Fruit fly (Drosophila melanogaster) whole organism, prepupa: ENCODE results near the gene CG15571.
A peak's percentile ranks its signal among the peaks of the same experiment; 100 is the strongest.

Source experiments
- Blimp-1 ChIP-seq: fragments of 200-800 bp; sonication (Bioruptor generic); optimal IDR thresholded peaks from 3 replicates; lab custom pipeline; 2017; ENCODE audit warnings: missing biosample characterization, missing genetic modification characterization, mild to moderate bottlenecking, moderate library complexity, missing genetic modification reagents
- CG10631 ChIP-seq: fragments of 200-800 bp; sonication (Bioruptor generic); optimal IDR thresholded peaks from 2 replicates; lab custom pipeline; 2016; ENCODE audit warnings: missing biosample characterization, missing genetic modification characterization
- CG11294 ChIP-seq: fragments of 200-800 bp; sonication (Bioruptor generic); IDR thresholded peaks from 2 replicates; pipeline ENCODE4 v1.3.6; 2022; ENCODE audit warnings: missing biosample characterization, missing genetic modification characterization
- CG11902 ChIP-seq: fragments of 200-800 bp; sonication (Bioruptor generic); optimal IDR thresholded peaks from 3 replicates; lab custom pipeline; 2016; ENCODE audit warnings: missing biosample characterization, missing genetic modification characterization
- CG15336 ChIP-seq: fragments of 200-800 bp; sonication (Bioruptor generic); IDR thresholded peaks from 2 replicates; pipeline ENCODE4 v1.3.6; 2022; ENCODE audit warnings: missing biosample characterization, missing genetic modification characterization
- CG1621 ChIP-seq: fragments of 200-800 bp; sonication (Bioruptor generic); optimal IDR thresholded peaks from 3 replicates; lab custom pipeline; 2018; ENCODE audit warnings: missing biosample characterization, mild to moderate bottlenecking, missing genetic modification characterization
- CG16779 ChIP-seq: fragments of 200-800 bp; sonication (Bioruptor generic); optimal IDR thresholded peaks from 3 replicates; lab custom pipeline; 2017; ENCODE audit warnings: missing biosample characterization, mild to moderate bottlenecking, missing genetic modification characterization
- CG34406 ChIP-seq: fragments of 200-800 bp; sonication (Bioruptor generic); optimal IDR thresholded peaks from 3 replicates; lab custom pipeline; 2016; ENCODE audit warnings: missing biosample characterization, missing genetic modification characterization
- CG3919 ChIP-seq: fragments of 200-800 bp; sonication (Bioruptor generic); optimal IDR thresholded peaks from 3 replicates; lab custom pipeline; 2016; ENCODE audit warnings: missing biosample characterization, missing genetic modification characterization
- CG6163 ChIP-seq: fragments of 200-800 bp; sonication (Bioruptor generic); IDR thresholded peaks from 3 replicates; pipeline ENCODE4 v1.3.6; 2022; ENCODE audit warnings: missing biosample characterization, missing genetic modification characterization
- CG6276 ChIP-seq: fragments of 200-800 bp; sonication (Bioruptor generic); optimal IDR thresholded peaks from 2 replicates; lab custom pipeline; 2017; ENCODE audit warnings: missing biosample characterization, mild to moderate bottlenecking, missing genetic modification characterization
- CG6792 ChIP-seq: fragments of 200-800 bp; sonication (Bioruptor generic); optimal IDR thresholded peaks from 3 replicates; lab custom pipeline; 2016; ENCODE audit warnings: missing biosample characterization, missing genetic modification characterization
- CG6854 ChIP-seq: fragments of 200-800 bp; sonication (Bioruptor generic); optimal IDR thresholded peaks from 2 replicates; lab custom pipeline; 2017; ENCODE audit warnings: missing biosample characterization, mild to moderate bottlenecking, missing genetic modification characterization
- CG7368 ChIP-seq: fragments of 200-800 bp; sonication (Bioruptor generic); optimal IDR thresholded peaks from 3 replicates; lab custom pipeline; 2016; ENCODE audit warnings: missing biosample characterization, missing genetic modification characterization
- CG8119 ChIP-seq: fragments of 200-800 bp; sonication (Bioruptor generic); IDR thresholded peaks from 3 replicates; pipeline ENCODE4 v1.3.6; 2022; ENCODE audit warnings: missing biosample characterization, missing genetic modification characterization
- CG9139 ChIP-seq: fragments of 200-800 bp; sonication (Bioruptor generic); optimal IDR thresholded peaks from 3 replicates; lab custom pipeline; 2017; ENCODE audit warnings: missing biosample characterization, mild to moderate bottlenecking, missing genetic modification characterization
- Eip75B ChIP-seq: fragments of 200-800 bp; sonication (Bioruptor generic); optimal IDR thresholded peaks from 3 replicates; lab custom pipeline; 2016; ENCODE audit warnings: missing biosample characterization, missing genetic modification characterization
- Eip78C ChIP-seq: fragments of 200-800 bp; sonication (Bioruptor generic); peaks from one replicate; lab custom pipeline; 2016; ENCODE audit warnings: missing biosample characterization, missing genetic modification characterization
- Eip93F ChIP-seq: fragments of 200-800 bp; sonication (Bioruptor generic); optimal IDR thresholded peaks from 2 replicates; lab custom pipeline; 2016; ENCODE audit warnings: missing biosample characterization, mild to moderate bottlenecking, missing genetic modification characterization
- Ets21C ChIP-seq: fragments of 200-800 bp; sonication (Bioruptor generic); optimal IDR thresholded peaks from 3 replicates; lab custom pipeline; 2016; ENCODE audit warnings: missing biosample characterization, missing genetic modification characterization
- Ets96B ChIP-seq: fragments of 200-800 bp; optimal IDR thresholded peaks from 2 replicates; lab custom pipeline; 2019; ENCODE audit warnings: missing biosample characterization, mild to moderate bottlenecking, missing genetic modification characterization, moderate library complexity
- Gug ChIP-seq: fragments of 200-800 bp; sonication (Bioruptor generic); IDR thresholded peaks from 2 replicates; pipeline ENCODE4 v1.3.6; 2022; ENCODE audit warnings: missing biosample characterization, missing genetic modification characterization
- Hr38 ChIP-seq: sonication (Bioruptor generic); optimal IDR thresholded peaks from 2 replicates; lab custom pipeline; 2016; ENCODE audit warnings: missing biosample characterization, missing genetic modification characterization
- Hr4 ChIP-seq: fragments of 200-800 bp; sonication (Bioruptor generic); optimal IDR thresholded peaks from 3 replicates; lab custom pipeline; 2016; ENCODE audit warnings: missing biosample characterization, missing genetic modification characterization
- Lpt ChIP-seq: fragments of 200-800 bp; sonication (Bioruptor generic); optimal IDR thresholded peaks from 3 replicates; lab custom pipeline; 2016; ENCODE audit warnings: missing biosample characterization, missing genetic modification characterization
- Met ChIP-seq: fragments of 200-800 bp; sonication (Bioruptor generic); optimal IDR thresholded peaks from 3 replicates; lab custom pipeline; 2016; ENCODE audit warnings: missing biosample characterization, missing genetic modification characterization
- OdsH ChIP-seq: fragments of 200-800 bp; sonication (Bioruptor generic); optimal IDR thresholded peaks from 3 replicates; lab custom pipeline; 2016; ENCODE audit warnings: missing biosample characterization, missing genetic modification characterization
- Smox ChIP-seq: fragments of 200-800 bp; sonication (Bioruptor generic); optimal IDR thresholded peaks from 3 replicates; lab custom pipeline; 2016; ENCODE audit warnings: missing biosample characterization, missing genetic modification characterization
- Sox102F ChIP-seq: fragments of 200-800 bp; sonication (Bioruptor generic); optimal IDR thresholded peaks from 2 replicates; lab custom pipeline; 2016; ENCODE audit warnings: missing biosample characterization, mild to moderate bottlenecking, missing genetic modification characterization
- Sox14 ChIP-seq: fragments of 200-800 bp; sonication (Bioruptor generic); optimal IDR thresholded peaks from 3 replicates; lab custom pipeline; 2016; ENCODE audit warnings: missing biosample characterization, missing genetic modification characterization
- Sox15 ChIP-seq: fragments of 200-800 bp; sonication (Bioruptor generic); optimal IDR thresholded peaks from 3 replicates; lab custom pipeline; 2016; ENCODE audit warnings: missing biosample characterization, missing genetic modification characterization
- acj6 ChIP-seq: fragments of 200-800 bp; sonication (Bioruptor generic); optimal IDR thresholded peaks from 3 replicates; lab custom pipeline; 2016; ENCODE audit warnings: missing biosample characterization, missing genetic modification characterization
- cyc ChIP-seq: fragments of 200-800 bp; sonication (Bioruptor generic); optimal IDR thresholded peaks from 3 replicates; lab custom pipeline; 2016; ENCODE audit warnings: missing biosample characterization, missing genetic modification characterization
- dac ChIP-seq: fragments of 200-800 bp; sonication (Bioruptor generic); optimal IDR thresholded peaks from 2 replicates; lab custom pipeline; 2017; ENCODE audit warnings: missing biosample characterization, mild to moderate bottlenecking, missing genetic modification characterization
- eg ChIP-seq: fragments of 200-800 bp; sonication (Bioruptor generic); IDR thresholded peaks from 3 replicates; pipeline ENCODE4 v1.3.6; 2022; ENCODE audit warnings: missing biosample characterization, missing genetic modification characterization
- fd85E ChIP-seq: fragments of 200-800 bp; sonication (Bioruptor generic); optimal IDR thresholded peaks from 3 replicates; lab custom pipeline; 2016; ENCODE audit warnings: missing biosample characterization, missing genetic modification characterization
- fkh ChIP-seq: fragments of 200-800 bp; sonication (Bioruptor generic); optimal IDR thresholded peaks from 3 replicates; lab custom pipeline; 2017; ENCODE audit warnings: missing biosample characterization, mild to moderate bottlenecking, missing genetic modification characterization, moderate library complexity
- net ChIP-seq: fragments of 200-800 bp; sonication (Bioruptor generic); optimal IDR thresholded peaks from 3 replicates; lab custom pipeline; 2016; ENCODE audit warnings: missing biosample characterization, missing genetic modification characterization
- pdm3 ChIP-seq: fragments of 200-800 bp; sonication (Bioruptor generic); optimal IDR thresholded peaks from 3 replicates; lab custom pipeline; 2016; ENCODE audit warnings: missing biosample characterization, missing genetic modification characterization
- svp ChIP-seq: fragments of 200-800 bp; sonication (Bioruptor generic); peaks from one replicate; lab custom pipeline; 2016; ENCODE audit warnings: missing biosample characterization, missing genetic modification characterization

CG15571 gene

dm6 chrX:4262661-4263060 is 45.5 kb upstream of the CG15571 start (continued):
- TF ChIP-seq Lpt (GFP tag; lab: Kevin White, UChicago), result no peak
- peak; percentile 27 for TF ChIP-seq acj6
- TF ChIP-seq CG6854, result no peak
- TF ChIP-seq OdsH (GFP tag; lab: Kevin White, UChicago), result peak; percentile 34
- TF ChIP-seq fkh (GFP tag; lab: Kevin White, UChicago), result no peak
- TF ChIP-seq Eip75B, result peak; percentile 22
- peak; percentile 0 for TF ChIP-seq CG11902 (GFP tag; lab: Kevin White, UChicago)
- TF ChIP-seq pdm3 (GFP tag; lab: Kevin White, UChicago), result peak; percentile 38
- TF ChIP-seq Blimp-1, result no peak
- peak; percentile 14 for TF ChIP-seq Sox15 (GFP tag; lab: Kevin White, UChicago)
- TF ChIP-seq fd85E (GFP tag; lab: Kevin White, UChicago), result no peak
- peak; percentile 60 for TF ChIP-seq CG6163 (GFP tag; lab: Robert Waterston, UW)
- TF ChIP-seq cyc (GFP tag; lab: Kevin White, UChicago), result peak; percentile 47
- peak; percentile 39 for TF ChIP-seq CG1621 (tag; lab: Kevin White, UChicago)
- TF ChIP-seq Ets96B (tag; lab: Kevin White, UChicago), result peak; percentile 42
- TF ChIP-seq eg, result peak; percentile 62; the same call in 2 of the 3 replicates
- TF ChIP-seq Eip93F, result no peak
- TF ChIP-seq CG6276, result no peak
- peak; percentile 39 for TF ChIP-seq CG7368 (GFP tag; lab: Kevin White, UChicago)

- TF ChIP-seq CG8119 (GFP tag; lab: Robert Waterston, UW), result no peak
- TF ChIP-seq Gug, result no peak
- no peak for TF ChIP-seq Blimp-1
- TF ChIP-seq CG16779 (tag; lab: Kevin White, UChicago), result no peak
- no peak for TF ChIP-seq CG34406
- TF ChIP-seq Ets21C (GFP tag; lab: Kevin White, UChicago), result no peak
- no peak for TF ChIP-seq dac
- no peak for TF ChIP-seq CG15336 (GFP tag; lab: Robert Waterston, UW)
- no peak for TF ChIP-seq Hr38 (GFP tag; lab: Kevin White, UChicago)
- no peak for TF ChIP-seq Hr4 (GFP tag; lab: Kevin White, UChicago)
- no peak for TF ChIP-seq Eip93F
Observed at dm6 chrX:4252690-4253089, 35.5 kb upstream of the CG15571 start, which contains the start of gene CG15576. Gene CG15576, minus strand, starts transcription at chrX:4252790.

- TF ChIP-seq Sox102F, result no peak
- TF ChIP-seq CG9139 (GFP tag; lab: Kevin White, UChicago), result no peak
- no peak for TF ChIP-seq CG6163 (GFP tag; lab: Robert Waterston, UW)
- TF ChIP-seq CG11902 (GFP tag; lab: Kevin White, UChicago), result no peak
- TF ChIP-seq CG6854, result no peak
- no peak for TF ChIP-seq OdsH (GFP tag; lab: Kevin White, UChicago)
- TF ChIP-seq CG1621 (tag; lab: Kevin White, UChicago), result no peak
- TF ChIP-seq net, result no peak
- TF ChIP-seq Smox, result no peak
- TF ChIP-seq, all 60 proteins: peak for 0
Observed at dm6 chrX:4248077-4248476, 30.9 kb upstream of the CG15571 start, which contains the start of gene CG43135. Gene CG43135, plus strand, starts transcription at chrX:4248377.

- TF ChIP-seq svp (GFP tag; lab: Kevin White, UChicago) (no peak), fd85E (GFP tag; lab: Kevin White, UChicago) (no peak), Sox14 (GFP tag; lab: Kevin White, UChicago) (no peak), Met (GFP tag; lab: Kevin White, UChicago) (no peak), Eip78C (GFP tag; lab: Kevin White, UChicago) (no peak), Sox102F (no peak), CG7368 (GFP tag; lab: Kevin White, UChicago) (no peak), CG11294 (no peak), fkh (GFP tag; lab: Kevin White, UChicago) (no peak), CG10631 (GFP tag; lab: Kevin White, UChicago) (no peak), CG6854 (no peak), Eip93F (no peak), Ets96B (tag; lab: Kevin White, UChicago) (no peak), CG3919 (GFP tag; lab: Kevin White, UChicago) (no peak), Sox15 (GFP tag; lab: Kevin White, UChicago) (no peak), CG15336 (GFP tag; lab: Robert Waterston, UW) (no peak), CG6792 (GFP tag; lab: Kevin White, UChicago) (no peak), Hr38 (GFP tag; lab: Kevin White, UChicago) (no peak), CG9139 (GFP tag; lab: Kevin White, UChicago) (no peak)
Observed at dm6 chrX:4247013-4247412, 29.8 kb upstream of the CG15571 start, which contains the start of gene CG43134. Gene CG43134, plus strand, starts transcription at chrX:4247313.
